Worm (Caenorhabditis elegans): ENCODE results near the gene ddn-2.

DNA sequence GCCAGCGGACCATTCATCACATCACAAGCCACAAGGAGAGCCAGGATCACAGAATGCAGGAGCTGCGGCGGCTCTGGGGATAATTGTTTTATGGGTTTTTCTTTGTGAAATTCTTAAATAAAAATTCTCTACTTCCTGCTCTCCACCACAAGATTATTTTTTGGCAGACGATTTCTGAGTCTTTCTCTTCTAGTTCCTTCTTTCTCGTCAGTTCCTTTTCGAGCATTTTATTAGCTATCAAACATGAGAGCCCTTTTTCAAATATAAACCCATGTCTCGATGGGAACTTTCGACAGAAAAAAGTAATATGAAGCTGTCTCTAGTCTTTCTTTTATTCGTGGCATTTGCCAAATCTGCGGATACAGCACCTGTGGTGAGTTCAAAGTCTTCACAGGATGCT is 20.4 kb upstream of the ddn-2 start, which contains the start of gene F35C5.3:
- TF ChIP-seq sea-2 (GFP tag; optimal IDR thresholded peaks at IDR 0.05) = no peak
- no peak for TF ChIP-seq nhr-11 (tag; optimal IDR thresholded peaks at IDR 0.05)
- TF ChIP-seq hmg-11 (tag; optimal IDR thresholded peaks at IDR 0.05) = no peak
- no peak for TF ChIP-seq unc-39 (tag; optimal IDR thresholded peaks at IDR 0.05)
- no peak for TF ChIP-seq lin-15B (tag; optimal IDR thresholded peaks at IDR 0.05)
- no peak for TF ChIP-seq ceh-82 (tag; optimal IDR thresholded peaks at IDR 0.05)
- TF ChIP-seq R02D3.7 (tag; optimal IDR thresholded peaks at IDR 0.05) = no peak
- no peak for TF ChIP-seq nhr-237 (tag; optimal IDR thresholded peaks at IDR 0.05)
- TF ChIP-seq nhr-12 (tag; optimal IDR thresholded peaks at IDR 0.05) = no peak
- no peak for TF ChIP-seq fkh-10 (GFP tag; optimal IDR thresholded peaks at IDR 0.05)

Measured in whole organism, L3 larva.